Worm (Caenorhabditis elegans) whole organism, L4 larva: ENCODE data around the gene T16D1.1.

Source experiments
- dpl-1 ChIP-seq: fragments of 150-350 bp; optimal IDR thresholded peaks from 2 replicates; lab custom pipeline; 2014; ENCODE audit warnings: missing biosample characterization, missing genetic modification reagents, missing genetic modification characterization
- mdt-29 ChIP-seq: fragments of 200-800 bp; sonication (Bioruptor generic); IDR thresholded peaks from 2 replicates; pipeline ENCODE4 v1.3.6; 2022; ENCODE audit warnings: missing genetic modification reagents, missing genetic modification characterization, missing compliant biosample characterization
- nhr-28 ChIP-seq: fragments of 150-350 bp; optimal IDR thresholded peaks from 2 replicates; lab custom pipeline; 2014; ENCODE audit warnings: missing biosample characterization, missing genetic modification characterization

DNA sequence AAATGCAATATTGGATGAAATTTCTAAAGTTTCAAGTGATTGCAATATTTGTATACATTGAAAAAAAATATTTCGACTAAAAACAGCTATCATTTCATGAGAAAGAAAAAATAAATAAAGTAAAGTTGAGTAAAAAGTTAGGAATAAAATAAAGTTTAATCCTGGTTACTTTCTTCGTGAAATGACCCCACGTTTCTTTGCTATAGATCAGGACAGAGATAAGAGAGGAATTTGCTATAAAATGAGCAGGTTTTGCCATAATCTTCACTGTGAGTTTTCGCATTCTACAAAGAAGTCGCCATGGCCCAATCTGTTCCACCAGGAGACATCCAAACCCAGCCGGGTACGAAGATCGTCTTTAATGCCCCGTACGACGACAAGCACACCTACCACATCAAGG is 47.4 kb downstream of the T16D1.1 start, which contains the start of gene msp-49:
- TF ChIP-seq mdt-29 (no peak), dpl-1 (no peak), nhr-28 (tag; lab: Kevin White, UChicago) (no peak)
